Worm (Caenorhabditis elegans) whole organism, mixed stage, embryonic: ENCODE results near the gene K02D10.2.

Experiments used
- M03D4.4 ChIP-seq: sonication (generic microtip); optimal IDR thresholded peaks from 2 replicates; lab custom pipeline; 2017; ENCODE audit warnings: mild to moderate bottlenecking, missing genetic modification characterization, missing compliant biosample characterization
- bed-3 ChIP-seq: fragments of 200-800 bp; sonication (Bioruptor generic); optimal IDR thresholded peaks from 3 replicates; lab custom pipeline; 2018; ENCODE audit warnings: mild to moderate bottlenecking, missing genetic modification characterization, moderate library complexity, missing compliant biosample characterization
- blmp-1 ChIP-seq: fragments of 150-350 bp; optimal IDR thresholded peaks from 2 replicates; lab custom pipeline; 2014; ENCODE audit warnings: missing biosample characterization, missing genetic modification characterization
- ceh-39 ChIP-seq: fragments of 150-350 bp; optimal IDR thresholded peaks from 2 replicates; lab custom pipeline; 2014; ENCODE audit warnings: missing biosample characterization, missing genetic modification characterization
- ceh-43 ChIP-seq: fragments of 200-800 bp; sonication (Bioruptor generic); optimal IDR thresholded peaks from 2 replicates; lab custom pipeline; 2018; ENCODE audit warnings: mild to moderate bottlenecking, missing genetic modification characterization, moderate library complexity, missing compliant biosample characterization
- ceh-83 ChIP-seq: fragments of 200-800 bp; sonication (Bioruptor generic); optimal IDR thresholded peaks from 2 replicates; lab custom pipeline; 2018; ENCODE audit warnings: mild to moderate bottlenecking, missing genetic modification characterization, missing compliant biosample characterization
- ces-1 ChIP-seq: fragments of 150-350 bp; optimal IDR thresholded peaks from 2 replicates; lab custom pipeline; 2014; ENCODE audit warnings: missing biosample characterization, missing genetic modification reagents, missing genetic modification characterization
- cnd-1 ChIP-seq: fragments of 200-800 bp; sonication (Bioruptor generic); optimal IDR thresholded peaks from 2 replicates; lab custom pipeline; 2018; ENCODE audit warnings: mild to moderate bottlenecking, missing genetic modification characterization, missing compliant biosample characterization
- drap-1 ChIP-seq: fragments of 200-800 bp; sonication (Bioruptor generic); optimal IDR thresholded peaks from 3 replicates; lab custom pipeline; 2018; ENCODE audit warnings: mild to moderate bottlenecking, missing genetic modification characterization, missing compliant biosample characterization
- elt-1 ChIP-seq: sonication (generic microtip); optimal IDR thresholded peaks from 2 replicates; lab custom pipeline; 2017; ENCODE audit warnings: missing genetic modification characterization, mild to moderate bottlenecking, missing compliant biosample characterization, antibody characterized with exemption, moderate library complexity, borderline replicate concordance; ENCODE audit not compliant: insufficient read depth
- elt-3 ChIP-seq: fragments of 150-350 bp; optimal IDR thresholded peaks from 2 replicates; lab custom pipeline; 2014; ENCODE audit warnings: missing biosample characterization, missing genetic modification characterization
- flh-1 ChIP-seq: fragments of 200-800 bp; sonication (Bioruptor generic); optimal IDR thresholded peaks from 2 replicates; lab custom pipeline; 2018; ENCODE audit warnings: mild to moderate bottlenecking, missing genetic modification characterization, moderate library complexity, missing compliant biosample characterization
- ham-2 ChIP-seq: fragments of 200-800 bp; sonication (Bioruptor generic); optimal IDR thresholded peaks from 2 replicates; lab custom pipeline; 2018; ENCODE audit warnings: mild to moderate bottlenecking, missing genetic modification characterization, missing compliant biosample characterization
- hlh-1 ChIP-seq: fragments of 150-350 bp; optimal IDR thresholded peaks from 2 replicates; lab custom pipeline; 2014; ENCODE audit warnings: missing biosample characterization, missing genetic modification reagents, missing genetic modification characterization
- lin-13 ChIP-seq: fragments of 150-350 bp; optimal IDR thresholded peaks from 2 replicates; lab custom pipeline; 2014; ENCODE audit warnings: missing biosample characterization, missing genetic modification characterization
- lin-32 ChIP-seq: fragments of 200-800 bp; sonication (Bioruptor generic); optimal IDR thresholded peaks from 2 replicates; lab custom pipeline; 2018; ENCODE audit warnings: mild to moderate bottlenecking, missing genetic modification characterization, missing compliant biosample characterization
- lsy-2 ChIP-seq: fragments of 150-350 bp; optimal IDR thresholded peaks from 2 replicates; lab custom pipeline; 2014; ENCODE audit warnings: missing biosample characterization, missing genetic modification characterization
- mab-5 ChIP-seq: fragments of 150-350 bp; optimal IDR thresholded peaks from 2 replicates; lab custom pipeline; 2014; ENCODE audit warnings: missing biosample characterization, missing genetic modification characterization
- mep-1 ChIP-seq: fragments of 150-350 bp; optimal IDR thresholded peaks from 2 replicates; lab custom pipeline; 2017; ENCODE audit warnings: missing biosample characterization, missing genetic modification reagents, missing genetic modification characterization, inconsistent platforms
- mls-2 ChIP-seq: sonication (generic microtip); optimal IDR thresholded peaks from 2 replicates; lab custom pipeline; 2016; ENCODE audit warnings: mild to moderate bottlenecking, missing genetic modification characterization, moderate library complexity, missing compliant biosample characterization
- nhr-12 ChIP-seq: fragments of 150-350 bp; optimal IDR thresholded peaks from 2 replicates; lab custom pipeline; 2014; ENCODE audit warnings: missing biosample characterization, missing genetic modification characterization
- nhr-2 ChIP-seq: fragments of 150-350 bp; optimal IDR thresholded peaks from 2 replicates; lab custom pipeline; 2014; ENCODE audit warnings: missing biosample characterization, missing genetic modification characterization
- nhr-237 ChIP-seq: fragments of 150-350 bp; optimal IDR thresholded peaks from 2 replicates; lab custom pipeline; 2014; ENCODE audit warnings: missing biosample characterization, missing genetic modification characterization
- nhr-28 ChIP-seq: fragments of 150-350 bp; optimal IDR thresholded peaks from 2 replicates; lab custom pipeline; 2014; ENCODE audit warnings: missing biosample characterization, missing genetic modification characterization
- nhr-76 ChIP-seq: sonication (generic microtip); optimal IDR thresholded peaks from 2 replicates; lab custom pipeline; 2017; ENCODE audit warnings: missing biosample characterization, missing genetic modification characterization
- pha-4 ChIP-seq: fragments of 150-350 bp; optimal IDR thresholded peaks from 2 replicates; lab custom pipeline; 2018; ENCODE audit warnings: missing biosample characterization, missing genetic modification reagents, missing genetic modification characterization
- sem-2 ChIP-seq: fragments of 200-800 bp; sonication (Bioruptor generic); optimal IDR thresholded peaks from 2 replicates; lab custom pipeline; 2018; ENCODE audit warnings: mild to moderate bottlenecking, missing genetic modification characterization, missing compliant biosample characterization
- snpc-4 ChIP-seq: fragments of 150-350 bp; optimal IDR thresholded peaks from 2 replicates; lab custom pipeline; 2014; ENCODE audit warnings: missing biosample characterization, missing genetic modification characterization
- sptf-1 ChIP-seq: sonication (generic microtip); optimal IDR thresholded peaks from 2 replicates; lab custom pipeline; 2017; ENCODE audit warnings: mild to moderate bottlenecking, missing genetic modification characterization, moderate library complexity, missing compliant biosample characterization
- tbx-8 ChIP-seq: fragments of 200-800 bp; sonication (Bioruptor generic); optimal IDR thresholded peaks from 2 replicates; lab custom pipeline; 2018; ENCODE audit warnings: mild to moderate bottlenecking, missing genetic modification characterization, moderate library complexity, missing compliant biosample characterization
- unc-120 ChIP-seq: sonication (generic microtip); optimal IDR thresholded peaks from 2 replicates; lab custom pipeline; 2017; ENCODE audit warnings: missing genetic modification characterization, missing compliant biosample characterization; ENCODE audit not compliant: poor library complexity, severe bottlenecking
- unc-39 ChIP-seq: fragments of 150-350 bp; optimal IDR thresholded peaks from 2 replicates; lab custom pipeline; 2014; ENCODE audit warnings: missing biosample characterization, missing genetic modification characterization
- unc-62 ChIP-seq: fragments of 150-350 bp; optimal IDR thresholded peaks from 2 replicates; lab custom pipeline; 2014; ENCODE audit warnings: missing biosample characterization, missing genetic modification reagents, missing genetic modification characterization
- zip-8 ChIP-seq: fragments of 150-350 bp; optimal IDR thresholded peaks from 2 replicates; lab custom pipeline; 2014; ENCODE audit warnings: missing biosample characterization, missing genetic modification characterization
- ztf-11 ChIP-seq: fragments of 150-350 bp; optimal IDR thresholded peaks from 2 replicates; lab custom pipeline; 2014; ENCODE audit warnings: missing biosample characterization, missing genetic modification characterization

Gene K02D10.2

DNA sequence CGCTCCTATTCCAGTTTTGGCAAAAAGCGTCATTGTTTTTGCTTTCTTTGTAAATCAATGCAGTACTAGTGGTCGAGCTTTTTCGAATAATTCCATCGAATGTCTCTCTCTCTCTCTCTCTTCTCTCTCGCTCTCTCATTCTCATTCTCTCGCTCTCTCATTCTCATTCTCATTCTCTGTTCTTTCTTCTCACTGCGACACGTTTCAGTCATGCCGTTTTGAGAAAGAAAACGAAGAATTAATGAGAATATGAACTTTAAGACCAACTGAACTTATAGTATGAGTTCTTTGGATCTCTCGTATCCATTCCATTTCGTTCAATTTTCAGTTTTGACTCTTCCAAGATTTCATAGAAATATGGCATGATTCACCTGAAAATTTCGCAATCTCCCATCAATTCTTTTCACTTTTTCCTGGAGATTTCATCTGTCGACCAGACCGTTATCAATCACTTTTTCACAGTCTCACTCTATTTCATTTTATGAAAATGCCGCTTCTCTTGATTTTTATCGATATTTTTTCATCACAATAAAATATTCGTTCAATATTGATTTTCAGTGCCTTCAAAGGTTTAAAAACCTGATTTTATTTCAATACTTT lies 1.5 kb upstream of the K02D10.2 start:
- TF ChIP-seq nhr-28 (tag; lab: Kevin White, UChicago) (no peak), blmp-1 (tag; lab: Kevin White, UChicago) (peak; percentile 21), elt-3 (tag; lab: Kevin White, UChicago) (no peak)

DNA sequence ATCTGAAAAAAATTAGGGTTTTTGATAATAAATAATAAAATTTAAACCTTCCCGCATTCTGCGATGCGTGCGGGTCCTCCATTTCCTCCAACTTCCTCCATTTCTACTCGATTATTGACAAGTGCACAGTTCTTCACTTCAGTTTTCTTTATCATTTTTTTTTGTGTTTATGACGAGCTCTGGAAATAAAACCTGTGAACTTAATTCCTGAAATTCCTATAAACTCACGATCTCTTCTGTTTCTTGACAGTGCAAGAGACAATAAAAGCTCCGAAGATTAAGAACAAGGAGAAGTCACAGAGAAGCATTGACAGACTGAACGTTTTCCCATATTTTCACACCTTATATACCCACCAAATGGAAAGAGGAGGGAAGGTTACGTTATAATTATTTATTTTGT lies 789 bp upstream of the K02D10.2 start, which contains the start of gene K02D10.3:
Gene K02D10.3 (minus strand): TSS at position 101 of the 400 bp plus-strand sequence.
- no peak for TF ChIP-seq nhr-76
- no peak for TF ChIP-seq sem-2 (GFP tag; lab: Kevin White, UChicago)
- TF ChIP-seq elt-3 (tag; lab: Kevin White, UChicago) = no peak
- TF ChIP-seq flh-1 (GFP tag; lab: Kevin White, UChicago) = no peak
- TF ChIP-seq elt-1 (tag; lab: Kevin White, UChicago) = no peak
- TF ChIP-seq ceh-43 = no peak
- no peak for TF ChIP-seq lin-32
- TF ChIP-seq ces-1 (GFP tag; lab: Kevin White, UChicago) = no peak
- TF ChIP-seq zip-8 (tag; lab: Kevin White, UChicago) = no peak
- no peak for TF ChIP-seq tbx-8 (GFP tag; lab: Kevin White, UChicago)
- no peak for TF ChIP-seq nhr-12 (tag; lab: Kevin White, UChicago)
- TF ChIP-seq mls-2 (tag; lab: Kevin White, UChicago) = no peak
- TF ChIP-seq drap-1 = no peak
- TF ChIP-seq unc-62 (GFP tag; lab: Kevin White, UChicago) = no peak
- TF ChIP-seq mep-1 (tag; lab: Kevin White, UChicago) = no peak
- TF ChIP-seq ztf-11 (tag; lab: Kevin White, UChicago) = no peak
- no peak for TF ChIP-seq bed-3
- TF ChIP-seq blmp-1 (tag; lab: Kevin White, UChicago) = no peak
- TF ChIP-seq hlh-1 (tag; lab: Kevin White, UChicago) = no peak
- TF ChIP-seq, all 35 proteins: peak for 0

DNA sequence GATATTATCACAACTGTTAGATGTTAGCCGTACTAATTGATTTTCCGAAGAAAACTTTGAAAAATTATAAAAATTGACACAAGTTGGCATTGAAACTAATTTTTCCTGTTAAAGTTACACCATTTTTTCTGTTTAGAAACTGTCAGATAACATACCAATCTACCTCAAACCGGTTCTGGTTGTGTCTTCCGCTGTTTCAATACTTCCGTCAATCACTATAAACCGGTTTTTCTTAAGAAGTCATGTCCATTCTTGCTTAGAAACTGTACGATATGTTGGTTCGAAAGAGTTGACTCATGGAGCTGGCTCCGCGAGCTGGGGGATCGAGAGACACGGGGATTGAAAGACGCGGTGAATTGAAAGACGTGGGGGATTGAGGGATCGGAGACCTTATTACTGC lies 819 bp downstream of the K02D10.2 start:
- TF ChIP-seq lin-32 (no peak), tbx-8 (GFP tag; lab: Kevin White, UChicago) (no peak), ham-2 (no peak), unc-39 (no peak)

DNA sequence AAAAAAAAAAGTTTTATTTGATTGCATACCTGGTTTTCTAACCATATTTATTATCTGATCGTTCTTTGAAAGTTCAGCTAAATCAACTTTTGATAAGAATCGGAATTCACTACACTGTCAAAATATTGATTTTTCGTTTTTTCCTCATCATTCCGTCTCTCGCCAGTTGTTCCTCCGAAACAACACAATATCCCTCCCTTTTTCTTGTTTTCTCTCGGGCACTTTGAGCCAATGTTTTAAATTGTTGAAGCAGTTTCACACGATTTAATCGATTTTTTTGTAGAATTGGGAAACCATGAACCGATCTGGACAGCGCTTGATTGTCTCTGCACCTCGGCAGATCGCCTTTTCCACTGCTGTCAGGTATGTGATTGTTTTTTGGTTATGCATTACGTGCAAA lies 1.8 kb downstream of the K02D10.2 start, which contains the start of gene K02D10.1:
Gene K02D10.1 (plus strand): TSS at position 284 of the 400 bp plus-strand sequence.
- TF ChIP-seq nhr-76 (no peak), nhr-12 (tag; lab: Kevin White, UChicago) (no peak), hlh-1 (tag; lab: Kevin White, UChicago) (peak; percentile 34)

DNA sequence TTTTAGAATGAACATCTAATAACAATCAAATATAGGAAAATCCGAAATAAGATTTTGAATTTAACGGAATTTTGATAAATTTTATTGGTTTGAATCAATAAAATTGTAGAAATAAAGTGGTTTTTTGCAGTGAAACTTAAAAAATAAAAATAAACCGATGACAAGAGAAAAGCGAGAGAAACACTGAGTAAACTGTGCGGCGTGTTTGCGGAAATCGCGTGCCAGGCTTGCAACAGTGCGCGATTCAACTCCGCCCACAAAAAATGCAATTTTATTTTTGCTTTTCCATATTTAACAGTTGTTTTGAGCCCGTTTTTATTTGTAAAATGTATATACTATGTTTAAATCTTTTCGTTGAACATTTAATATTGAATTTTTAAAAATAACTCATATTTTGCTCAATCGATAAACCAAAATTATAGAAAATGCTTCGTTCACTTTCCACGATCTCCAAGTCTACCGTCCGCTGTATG lies 3.1 kb downstream of the K02D10.2 start, which contains the start of gene mtss-1:
Gene mtss-1 (plus strand): TSS at position 423 of the 473 bp plus-strand sequence.
- TF ChIP-seq ztf-11 (tag; lab: Kevin White, UChicago) = peak; percentile 68
- peak; percentile 8 for TF ChIP-seq nhr-237 (tag; lab: Kevin White, UChicago)
- TF ChIP-seq M03D4.4 (tag; lab: Kevin White, UChicago) = peak; percentile 87
- TF ChIP-seq unc-39 = no peak
- TF ChIP-seq pha-4 = peak; percentile 18
- peak; percentile 43 for TF ChIP-seq flh-1 (GFP tag; lab: Kevin White, UChicago)
- TF ChIP-seq unc-120 (tag; lab: Kevin White, UChicago) = peak; percentile 64
- TF ChIP-seq elt-1 (tag; lab: Kevin White, UChicago) = no peak
- TF ChIP-seq ces-1 (GFP tag; lab: Kevin White, UChicago) = no peak
- peak; percentile 48 for TF ChIP-seq sem-2 (GFP tag; lab: Kevin White, UChicago)
- TF ChIP-seq blmp-1 (tag; lab: Kevin White, UChicago) = peak; percentile 56
- TF ChIP-seq ham-2 = peak; percentile 52
- TF ChIP-seq nhr-2 (tag; lab: Kevin White, UChicago) = no peak
- peak; percentile 73 for TF ChIP-seq drap-1
- no peak for TF ChIP-seq unc-62 (GFP tag; lab: Kevin White, UChicago)
- TF ChIP-seq lin-13 (tag; lab: Kevin White, UChicago) = peak; percentile 37
- TF ChIP-seq bed-3 = peak; percentile 59
- peak; percentile 30 for TF ChIP-seq nhr-12 (tag; lab: Kevin White, UChicago)
- no peak for TF ChIP-seq zip-8 (tag; lab: Kevin White, UChicago)
- peak; percentile 66 for TF ChIP-seq lsy-2 (tag; lab: Kevin White, UChicago)
- peak; percentile 85 for TF ChIP-seq mep-1 (tag; lab: Kevin White, UChicago)
- peak; percentile 92 for TF ChIP-seq mls-2 (tag; lab: Kevin White, UChicago)
- TF ChIP-seq nhr-76 = peak; percentile 55
- no peak for TF ChIP-seq tbx-8 (GFP tag; lab: Kevin White, UChicago)
- peak; percentile 47 for TF ChIP-seq ceh-83 (GFP tag; lab: Kevin White, UChicago)
- TF ChIP-seq elt-3 (tag; lab: Kevin White, UChicago) = no peak
- TF ChIP-seq mab-5 (tag; lab: Kevin White, UChicago) = peak; percentile 13
- no peak for TF ChIP-seq ceh-39 (tag; lab: Kevin White, UChicago)
- peak; percentile 70 for TF ChIP-seq hlh-1 (tag; lab: Kevin White, UChicago)
- TF ChIP-seq ceh-43 = peak; percentile 87
- TF ChIP-seq cnd-1 (tag; lab: Kevin White, UChicago) = peak; percentile 69
- TF ChIP-seq sptf-1 (tag; lab: Kevin White, UChicago) = peak; percentile 91
- TF ChIP-seq nhr-28 (tag; lab: Kevin White, UChicago) = no peak
- TF ChIP-seq lin-32 = peak; percentile 54
- no peak for TF ChIP-seq snpc-4
